Worm (Caenorhabditis elegans): ENCODE measurements around the gene sorf-2.

DNA sequence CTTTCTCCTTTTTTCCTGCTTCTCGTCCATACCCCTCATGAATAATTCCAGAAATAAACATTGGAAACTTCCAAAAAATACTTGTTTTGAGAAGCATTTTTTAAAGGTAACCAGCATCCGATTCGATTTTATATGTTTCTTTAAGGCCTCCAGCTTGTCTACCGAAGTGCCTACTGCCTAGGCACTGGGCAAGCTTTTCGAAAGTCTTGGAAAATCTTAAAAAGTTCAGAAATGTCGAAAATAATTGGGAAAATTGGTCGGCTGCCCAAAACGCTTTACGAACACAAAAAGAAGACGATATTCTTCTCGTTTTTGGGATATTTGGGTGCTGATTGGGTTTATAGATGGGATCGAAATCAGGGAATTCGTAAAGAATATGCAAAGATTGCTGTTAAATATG is 4.8 kb upstream of the sorf-2 start, which contains the start of gene F52C9.3:
- no peak; the same call in 1 of the 2 replicates for TF ChIP-seq Y53G8AR.9 (GFP tag; conservative IDR thresholded peaks at IDR 0.05)
- TF ChIP-seq mxl-1 (tag; optimal IDR thresholded peaks at IDR 0.05): no peak
- TF ChIP-seq dpl-1 (GFP tag; optimal IDR thresholded peaks at IDR 0.05): no peak
- TF ChIP-seq F49E8.2 (tag; optimal IDR thresholded peaks at IDR 0.05; ENCODE audit: insufficient read depth): no peak
- no peak for TF ChIP-seq madf-8 (GFP tag; conservative IDR thresholded peaks at IDR 0.05)
- no peak for TF ChIP-seq athp-1 (tag; optimal IDR thresholded peaks at IDR 0.05)
- peak; percentile 5 for TF ChIP-seq attf-5 (GFP tag; optimal IDR thresholded peaks at IDR 0.05)
- TF ChIP-seq atf-7 (tag; optimal IDR thresholded peaks at IDR 0.05): no peak
- TF ChIP-seq B0336.3 (GFP tag; IDR thresholded peaks at IDR 0.05): no peak
- no peak for TF ChIP-seq ama-1 (optimal IDR thresholded peaks at IDR 0.05)
- TF ChIP-seq ama-1 (GFP tag; optimal IDR thresholded peaks at IDR 0.05): no peak
- no peak for TF ChIP-seq egrh-3 (GFP tag; IDR thresholded peaks at IDR 0.05)
